Worm (Caenorhabditis elegans): Measurements from ENCODE around the gene Y22D7AR.3.

ce11 chrIII:1687999-1688398 is 22.4 kb upstream of the Y22D7AR.3 start, which contains the start of gene Y22D7AR.7:
- TF ChIP-seq flt-1 (GFP tag; IDR thresholded peaks at IDR 0.05) (no peak), ref-1 (GFP tag; conservative IDR thresholded peaks at IDR 0.05) (no peak), ztf-29 (GFP tag; IDR thresholded peaks at IDR 0.05) (no peak), T22C8.4 (GFP tag; IDR thresholded peaks at IDR 0.05) (no peak), tab-1 (GFP tag; IDR thresholded peaks at IDR 0.05) (no peak), klf-2 (GFP tag; conservative IDR thresholded peaks at IDR 0.05) (no peak)
